Worm (Caenorhabditis elegans) whole organism, L2 larva: ENCODE results near the gene pro-3.

Source experiments
- aly-2 ChIP-seq: fragments of 150-350 bp; optimal IDR thresholded peaks from 2 replicates; lab custom pipeline; 2014; ENCODE audit warnings: missing biosample characterization, missing genetic modification characterization
- nhr-77 ChIP-seq: fragments of 150-350 bp; optimal IDR thresholded peaks from 2 replicates; lab custom pipeline; 2014; ENCODE audit warnings: missing biosample characterization, missing genetic modification characterization

- no peak for TF ChIP-seq aly-2
- no peak for TF ChIP-seq nhr-77 (tag; lab: Kevin White, UChicago)
Observed at ce11 chrV:19118312-19118711, at the start of gene pro-3.
